Worm (Caenorhabditis elegans) whole organism, midembryonic: ENCODE measurements around the gene oac-38.

Experiments used
- T22C8.4 ChIP-seq: fragments of 200-800 bp; sonication (Bioruptor generic); IDR thresholded peaks from 2 replicates; pipeline ENCODE4 v1.3.6; 2022; ENCODE audit warnings: missing genetic modification characterization, missing compliant biosample characterization
- cog-1 ChIP-seq: sonication (generic microtip); optimal IDR thresholded peaks from 2 replicates; lab custom pipeline; 2016; ENCODE audit warnings: missing genetic modification characterization, missing compliant biosample characterization
- flt-1 ChIP-seq: fragments of 200-800 bp; sonication (Bioruptor generic); IDR thresholded peaks from 2 replicates; pipeline ENCODE4 v1.3.6; 2022; ENCODE audit warnings: missing genetic modification characterization, missing compliant biosample characterization
- klf-2 ChIP-seq: fragments of 200-800 bp; sonication (Bioruptor generic); conservative IDR thresholded peaks from 2 replicates; pipeline ENCODE4 v1.3.6; 2022; ENCODE audit warnings: missing genetic modification reagents, missing genetic modification characterization, missing compliant biosample characterization
- med-1 ChIP-seq: sonication (generic microtip); optimal IDR thresholded peaks from 2 replicates; lab custom pipeline; 2017; ENCODE audit warnings: missing genetic modification characterization, mild to moderate bottlenecking, missing compliant biosample characterization, antibody characterized with exemption, missing genetic modification reagents; ENCODE audit not compliant: insufficient read depth
- ref-1 ChIP-seq: fragments of 200-800 bp; sonication (Bioruptor generic); conservative IDR thresholded peaks from 2 replicates; pipeline ENCODE4 v1.3.6; 2022; ENCODE audit warnings: missing genetic modification reagents, missing genetic modification characterization, missing compliant biosample characterization
- tab-1 ChIP-seq: fragments of 200-800 bp; sonication (Bioruptor generic); IDR thresholded peaks from 2 replicates; pipeline ENCODE4 v1.3.6; 2022; ENCODE audit warnings: missing genetic modification characterization, missing compliant biosample characterization

ce11 chrIV:14103054-14103453, 50.1 kb downstream of the oac-38 start, which contains the start of gene F52B11.5:
- no peak for TF ChIP-seq T22C8.4 (GFP tag; lab: Robert Waterston, UW)
- no peak for TF ChIP-seq cog-1
- TF ChIP-seq tab-1 (GFP tag; lab: Robert Waterston, UW) = no peak
- TF ChIP-seq ref-1 (GFP tag; lab: Robert Waterston, UW) = no peak
- TF ChIP-seq med-1 (GFP tag; lab: Kevin White, UChicago) = no peak
- no peak for TF ChIP-seq klf-2 (GFP tag; lab: Robert Waterston, UW)
- no peak for TF ChIP-seq flt-1 (GFP tag; lab: Robert Waterston, UW)
